Fruit fly (Drosophila melanogaster) Kc167 (cell line): ENCODE measurements around the gene CG7824.

Source experiments
- Myc ChIP-seq: fragments of >200 bp; optimal IDR thresholded peaks from 2 replicates; lab custom pipeline; 2017; ENCODE audit warnings: missing external identifiers
- h ChIP-seq: fragments of >200 bp; optimal IDR thresholded peaks from 3 replicates; lab custom pipeline; 2018; ENCODE audit warnings: missing external identifiers
- insv ChIP-seq: fragments of >200 bp; optimal IDR thresholded peaks from 3 replicates; lab custom pipeline; 2018; ENCODE audit warnings: missing external identifiers
- ttk ChIP-seq: sonication (Bioruptor generic); optimal IDR thresholded peaks from 2 replicates; lab custom pipeline; 2017; ENCODE audit warnings: missing external identifiers

DNA sequence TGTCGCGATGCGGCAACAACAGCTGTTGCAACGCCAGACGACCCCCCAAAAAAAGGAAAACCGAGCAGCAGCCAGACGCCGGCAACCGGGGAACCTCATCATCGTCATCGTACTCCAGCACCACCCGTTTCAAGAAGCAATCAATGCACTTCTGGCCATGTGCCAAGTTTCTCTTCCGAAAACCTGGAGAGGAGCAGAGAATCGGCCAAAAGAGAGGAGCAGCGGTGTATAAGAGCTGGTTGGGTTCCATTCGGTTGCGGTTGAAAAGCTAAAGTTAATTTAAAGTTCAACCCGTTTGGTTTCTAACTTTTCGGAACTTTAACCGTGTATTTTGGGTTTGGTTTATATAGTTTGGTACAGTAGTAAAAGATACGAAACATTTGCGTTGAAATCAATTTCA is 17.5 kb upstream of the CG7824 start:
- no peak for TF ChIP-seq h (lab: Kevin White, UChicago)
- no peak for TF ChIP-seq ttk (lab: Kevin White, UChicago)
- no peak for TF ChIP-seq insv (lab: Kevin White, UChicago)
- TF ChIP-seq Myc: no peak
